Fruit fly (Drosophila melanogaster) whole organism: ENCODE results near the gene CG15506.

Experiments used
- Dll ChIP-seq: fragments of >200 bp; optimal IDR thresholded peaks from 2 replicates; lab custom pipeline; 2017
- EcR ChIP-seq, 2 experiments: fragments of >200 bp; optimal IDR thresholded peaks; 2 replicates each; lab custom pipeline; 2017; ENCODE audit warnings: missing biosample characterization in 2 of 2, missing genetic modification characterization in 2 of 2, missing genetic modification reagents in 2 of 2
- pan ChIP-seq: fragments of >200 bp; optimal IDR thresholded peaks from 2 replicates; lab custom pipeline; 2017
- psq ChIP-seq: fragments of >200 bp; optimal IDR thresholded peaks from 2 replicates; lab custom pipeline; 2017

DNA sequence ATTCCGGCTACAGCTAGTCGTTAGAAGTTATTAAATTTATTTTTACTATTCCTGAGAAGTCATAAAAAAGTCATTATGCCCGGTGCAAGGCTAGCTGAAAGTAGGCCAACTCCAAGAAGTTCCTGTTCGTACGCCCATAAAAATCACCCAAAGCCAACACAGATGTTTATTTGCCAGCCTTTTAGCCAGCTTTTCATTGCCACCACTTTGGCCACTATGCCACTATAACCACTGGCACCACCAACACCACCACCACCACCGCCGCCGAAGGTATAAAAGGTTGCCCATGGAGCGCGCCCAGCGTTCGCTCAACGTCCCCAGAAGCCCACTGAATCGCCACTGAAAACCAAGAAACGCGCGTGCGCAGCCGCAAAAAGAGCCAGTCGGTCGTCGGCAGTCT is at the start of gene CG15506:
- TF ChIP-seq psq (lab: Kevin White, UChicago) (no peak), Dll (no peak), pan (no peak), EcR (GFP tag; optimal IDR thresholded peaks at IDR 0.05; lab: Kevin White, UChicago) (no peak)
